Fruit fly (Drosophila melanogaster): ENCODE measurements around the gene CG3919.
A peak's percentile ranks its signal among the peaks of the same experiment; 100 is the strongest.

DNA sequence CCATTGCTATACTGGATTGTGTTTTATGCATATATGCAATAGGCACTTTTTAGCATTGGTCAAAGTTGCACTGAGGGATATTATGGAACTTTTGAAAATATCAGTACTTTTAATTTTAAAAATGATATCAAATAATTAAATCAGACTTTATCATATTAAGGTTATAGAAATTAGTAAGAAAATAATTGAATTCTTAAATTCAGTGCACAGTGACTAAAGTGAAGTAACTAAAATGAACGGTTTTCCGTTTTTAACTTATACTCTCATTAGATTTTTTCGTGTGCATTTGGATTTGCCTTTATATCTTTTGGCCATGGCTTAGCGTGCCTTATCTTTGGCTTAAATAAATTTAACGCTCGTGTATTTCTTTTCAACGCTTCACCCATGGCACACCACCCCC lies 30.2 kb downstream of the CG3919 start:
- no peak; the same call in 2 of the 3 replicates for TF ChIP-seq CG8119 (GFP tag; IDR thresholded peaks at IDR 0.05)
- peak; percentile 32 for TF ChIP-seq CG10631 (GFP tag; optimal IDR thresholded peaks at IDR 0.05)
- peak; percentile 61 for TF ChIP-seq CG15336 (GFP tag; IDR thresholded peaks at IDR 0.05)
- peak; percentile 18 for TF ChIP-seq achi (GFP tag; optimal IDR thresholded peaks at IDR 0.05)
- no peak for TF ChIP-seq Sox14 (GFP tag; optimal IDR thresholded peaks at IDR 0.05)
- no peak for TF ChIP-seq Lpt (GFP tag; optimal IDR thresholded peaks at IDR 0.05)
- no peak for TF ChIP-seq svp (GFP tag)
- no peak for TF ChIP-seq dac (GFP tag; optimal IDR thresholded peaks at IDR 0.05)
- peak; percentile 12 for TF ChIP-seq Ets96B (tag; optimal IDR thresholded peaks at IDR 0.05)
- no peak for TF ChIP-seq CG34406 (GFP tag; optimal IDR thresholded peaks at IDR 0.05)
- no peak for TF ChIP-seq Sox15 (GFP tag; optimal IDR thresholded peaks at IDR 0.05)
- TF ChIP-seq CG6854 (GFP tag; optimal IDR thresholded peaks at IDR 0.05), result no peak
